Fruit fly (Drosophila melanogaster): ENCODE measurements around the gene CG14968.

- TF ChIP-seq h (optimal IDR thresholded peaks at IDR 0.05) (no peak), Myc (optimal IDR thresholded peaks at IDR 0.05) (no peak), insv (optimal IDR thresholded peaks at IDR 0.05) (no peak), psq (optimal IDR thresholded peaks at IDR 0.05) (no peak), ttk (optimal IDR thresholded peaks at IDR 0.05) (no peak)
Observed at dm6 chr3L:3306515-3306914, 3.6 kb upstream of the CG14968 start.

All from Kc167 (cell line).